Fruit fly (Drosophila melanogaster) whole organism, embryonic: Measurements from ENCODE around the gene CG31741.
A peak's percentile ranks its signal among the peaks of the same experiment; 100 is the strongest.

Experiments used
- ATbp ChIP-seq: fragments of 200-800 bp; sonication (Bioruptor generic); optimal IDR thresholded peaks from 2 replicates; lab custom pipeline; 2017; ENCODE audit warnings: missing biosample characterization, mild to moderate bottlenecking, missing genetic modification characterization, missing genetic modification reagents
- Adf1 ChIP-seq: fragments of 200-800 bp; sonication (Bioruptor generic); IDR thresholded peaks from 2 replicates; pipeline ENCODE4 v1.3.6; 2022; ENCODE audit warnings: missing biosample characterization, missing genetic modification characterization
- Bgb ChIP-seq: fragments of 200-800 bp; sonication (Bioruptor generic); IDR thresholded peaks from 2 replicates; pipeline ENCODE4 v1.3.6; 2022; ENCODE audit warnings: missing biosample characterization, missing genetic modification characterization; ENCODE audit not compliant: partially characterized antibody
- CG10431 ChIP-seq: fragments of 200-800 bp; sonication (Bioruptor generic); optimal IDR thresholded peaks from 3 replicates; lab custom pipeline; 2018; ENCODE audit warnings: missing biosample characterization, mild to moderate bottlenecking, missing genetic modification characterization
- CG11456 ChIP-seq: fragments of 200-800 bp; sonication (Bioruptor generic); IDR thresholded peaks from 3 replicates; pipeline ENCODE4 v1.3.6; 2022; ENCODE audit warnings: missing biosample characterization, missing genetic modification characterization
- CG12104 ChIP-seq: fragments of 200-800 bp; sonication (Bioruptor generic); optimal IDR thresholded peaks from 3 replicates; lab custom pipeline; 2016; ENCODE audit warnings: missing biosample characterization, missing genetic modification characterization
- CG13624 ChIP-seq: fragments of 200-800 bp; sonication (Bioruptor generic); optimal IDR thresholded peaks from 2 replicates; lab custom pipeline; 2016; ENCODE audit warnings: missing biosample characterization, missing genetic modification characterization
- CG1529 ChIP-seq: fragments of 200-800 bp; sonication (Bioruptor generic); optimal IDR thresholded peaks from 3 replicates; lab custom pipeline; 2018; ENCODE audit warnings: missing biosample characterization, missing genetic modification characterization
- CG1602 ChIP-seq: fragments of 200-800 bp; sonication (Bioruptor generic); optimal IDR thresholded peaks from 3 replicates; lab custom pipeline; 2016; ENCODE audit warnings: missing biosample characterization, missing genetic modification characterization
- CG16779 ChIP-seq: fragments of 200-800 bp; sonication (Bioruptor generic); IDR thresholded peaks from 2 replicates; pipeline ENCODE4 v1.3.6; 2022; ENCODE audit warnings: missing biosample characterization, missing genetic modification characterization
- CG16815 ChIP-seq: fragments of 200-800 bp; sonication (Bioruptor generic); optimal IDR thresholded peaks from 3 replicates; lab custom pipeline; 2017; ENCODE audit warnings: missing biosample characterization, mild to moderate bottlenecking, missing genetic modification characterization
- CG17186 ChIP-seq: fragments of 200-800 bp; sonication (Bioruptor generic); optimal IDR thresholded peaks from 3 replicates; lab custom pipeline; 2017; ENCODE audit warnings: missing biosample characterization, missing genetic modification reagents, missing genetic modification characterization
- CG18262 ChIP-seq: fragments of 200-800 bp; optimal IDR thresholded peaks from 3 replicates; lab custom pipeline; 2019; ENCODE audit warnings: missing biosample characterization, mild to moderate bottlenecking, missing genetic modification characterization, moderate library complexity
- CG18599 ChIP-seq: fragments of 200-800 bp; sonication (Bioruptor generic); optimal IDR thresholded peaks from 3 replicates; lab custom pipeline; 2017; ENCODE audit warnings: missing biosample characterization, missing genetic modification characterization, mild to moderate bottlenecking, moderate library complexity, missing genetic modification reagents
- CG3281 ChIP-seq: fragments of 200-800 bp; sonication (Bioruptor generic); optimal IDR thresholded peaks from 3 replicates; lab custom pipeline; 2017; ENCODE audit warnings: missing biosample characterization, mild to moderate bottlenecking, missing genetic modification characterization
- CG34376 ChIP-seq: fragments of 200-800 bp; sonication (Bioruptor generic); optimal IDR thresholded peaks from 2 replicates; lab custom pipeline; 2018; ENCODE audit warnings: missing biosample characterization, mild to moderate bottlenecking, missing genetic modification characterization
- CG6254 ChIP-seq: fragments of 200-800 bp; sonication (Bioruptor generic); optimal IDR thresholded peaks from 3 replicates; lab custom pipeline; 2017; ENCODE audit warnings: mild to moderate bottlenecking, missing biosample characterization, missing genetic modification reagents, missing genetic modification characterization
- CG7987 ChIP-seq: fragments of 200-800 bp; sonication (Bioruptor generic); optimal IDR thresholded peaks from 2 replicates; lab custom pipeline; 2018; ENCODE audit warnings: missing biosample characterization, mild to moderate bottlenecking, missing genetic modification characterization, moderate library complexity
- CG8359 ChIP-seq: fragments of 200-800 bp; sonication (Bioruptor generic); optimal IDR thresholded peaks from 2 replicates; lab custom pipeline; 2017; ENCODE audit warnings: missing biosample characterization, mild to moderate bottlenecking, missing genetic modification characterization, borderline replicate concordance
- CG8765 ChIP-seq: fragments of 200-800 bp; sonication (Bioruptor generic); IDR thresholded peaks from 2 replicates; pipeline ENCODE4 v1.3.6; 2022; ENCODE audit warnings: missing biosample characterization, missing genetic modification characterization
- Dbx ChIP-seq: fragments of 200-800 bp; sonication (Bioruptor generic); IDR thresholded peaks from 3 replicates; pipeline ENCODE4 v1.3.6; 2022; ENCODE audit warnings: missing biosample characterization, missing genetic modification characterization
- Fer2 ChIP-seq: fragments of 200-800 bp; sonication (Bioruptor generic); optimal IDR thresholded peaks from 2 replicates; lab custom pipeline; 2018; ENCODE audit warnings: missing biosample characterization, mild to moderate bottlenecking, missing genetic modification characterization, moderate library complexity
- HLH3B ChIP-seq: fragments of 200-800 bp; sonication (Bioruptor generic); IDR thresholded peaks from 2 replicates; pipeline ENCODE4 v1.3.6; 2022; ENCODE audit warnings: missing biosample characterization, missing genetic modification characterization
- Hmx ChIP-seq: fragments of 200-800 bp; sonication (Bioruptor generic); optimal IDR thresholded peaks from 2 replicates; lab custom pipeline; 2016; ENCODE audit warnings: missing biosample characterization, missing genetic modification characterization
- Hr51 ChIP-seq, 2 experiments: fragments of 200-800 bp; sonication (Bioruptor generic); optimal IDR thresholded peaks; 2 replicates in 1 of 2; 3 replicates in 1 of 2; lab custom pipeline; 2016 to 2018; ENCODE audit warnings: missing biosample characterization in 2 of 2, missing genetic modification characterization in 2 of 2, mild to moderate bottlenecking in 1 of 2, moderate library complexity in 1 of 2
- Hsf ChIP-seq: fragments of 200-800 bp; sonication (Bioruptor generic); optimal IDR thresholded peaks from 3 replicates; lab custom pipeline; 2016; ENCODE audit warnings: missing biosample characterization, missing genetic modification characterization
- Lpt ChIP-seq: fragments of >200 bp; optimal IDR thresholded peaks from 2 replicates; lab custom pipeline; 2018; ENCODE audit warnings: missing biosample characterization, missing genetic modification characterization
- Nf-YC ChIP-seq: fragments of 200-800 bp; optimal IDR thresholded peaks from 3 replicates; lab custom pipeline; 2019; ENCODE audit warnings: missing biosample characterization, mild to moderate bottlenecking, missing genetic modification characterization, moderate library complexity
- Ravus ChIP-seq: fragments of 200-800 bp; sonication (Bioruptor generic); IDR thresholded peaks from 2 replicates; pipeline ENCODE4 v1.3.6; 2022; ENCODE audit warnings: missing biosample characterization, missing genetic modification characterization
- cg ChIP-seq: fragments of 200-800 bp; sonication (Bioruptor generic); optimal IDR thresholded peaks from 3 replicates; lab custom pipeline; 2019; ENCODE audit warnings: missing biosample characterization, mild to moderate bottlenecking, missing genetic modification characterization, moderate library complexity
- dati ChIP-seq: fragments of 200-800 bp; sonication (Bioruptor generic); IDR thresholded peaks from 2 replicates; pipeline ENCODE4 v1.3.6; 2022; ENCODE audit warnings: missing biosample characterization, missing genetic modification characterization
- dmrt99B ChIP-seq: fragments of 200-800 bp; sonication (Bioruptor generic); optimal IDR thresholded peaks from 2 replicates; lab custom pipeline; 2018; ENCODE audit warnings: missing biosample characterization, mild to moderate bottlenecking, missing genetic modification characterization, moderate library complexity
- dysf ChIP-seq: fragments of 200-800 bp; sonication (Bioruptor generic); IDR thresholded peaks from 3 replicates; pipeline ENCODE4 v1.3.6; 2022; ENCODE audit warnings: missing biosample characterization, missing genetic modification characterization
- esg ChIP-seq: fragments of 200-800 bp; sonication (Bioruptor generic); conservative IDR thresholded peaks from 2 replicates; pipeline ENCODE4 v1.3.6; 2022; ENCODE audit warnings: missing biosample characterization, missing genetic modification characterization
- fd3F ChIP-seq: fragments of 200-800 bp; sonication (Bioruptor generic); optimal IDR thresholded peaks from 2 replicates; lab custom pipeline; 2018; ENCODE audit warnings: missing biosample characterization, mild to moderate bottlenecking, missing genetic modification characterization, moderate library complexity
- kah ChIP-seq: fragments of 200-800 bp; sonication (Bioruptor generic); optimal IDR thresholded peaks from 2 replicates; lab custom pipeline; 2018; ENCODE audit warnings: missing biosample characterization, mild to moderate bottlenecking, missing genetic modification characterization
- lbe ChIP-seq: fragments of 200-800 bp; sonication (Bioruptor generic); optimal IDR thresholded peaks from 2 replicates; lab custom pipeline; 2016; ENCODE audit warnings: missing biosample characterization, mild to moderate bottlenecking, missing genetic modification characterization
- nmo ChIP-seq: fragments of 200-800 bp; sonication (Bioruptor generic); optimal IDR thresholded peaks from 2 replicates; lab custom pipeline; 2018; ENCODE audit warnings: missing biosample characterization, mild to moderate bottlenecking, missing genetic modification characterization, moderate library complexity
- pb ChIP-seq: fragments of 200-800 bp; sonication (Bioruptor generic); optimal IDR thresholded peaks from 3 replicates; lab custom pipeline; 2016; ENCODE audit warnings: missing biosample characterization, missing genetic modification characterization
- pros ChIP-seq: fragments of 200-800 bp; sonication (Bioruptor generic); optimal IDR thresholded peaks from 3 replicates; lab custom pipeline; 2019; ENCODE audit warnings: missing biosample characterization, mild to moderate bottlenecking, missing genetic modification characterization, moderate library complexity
- pum ChIP-seq: fragments of 200-800 bp; sonication (Bioruptor generic); optimal IDR thresholded peaks from 2 replicates; lab custom pipeline; 2016; ENCODE audit warnings: missing biosample characterization, missing genetic modification characterization
- pzg ChIP-seq: fragments of 200-800 bp; sonication (Bioruptor generic); optimal IDR thresholded peaks from 3 replicates; lab custom pipeline; 2018; ENCODE audit warnings: missing biosample characterization, mild to moderate bottlenecking, missing genetic modification characterization, moderate library complexity
- shn ChIP-seq: fragments of 200-800 bp; sonication (Bioruptor generic); optimal IDR thresholded peaks from 3 replicates; lab custom pipeline; 2016; ENCODE audit warnings: missing biosample characterization, missing genetic modification characterization
- sima ChIP-seq: fragments of 200-800 bp; sonication (Bioruptor generic); optimal IDR thresholded peaks from 2 replicates; lab custom pipeline; 2016; ENCODE audit warnings: missing biosample characterization, missing genetic modification characterization
- sqz ChIP-seq: fragments of 200-800 bp; sonication (Bioruptor generic); optimal IDR thresholded peaks from 3 replicates; lab custom pipeline; 2018; ENCODE audit warnings: missing biosample characterization, mild to moderate bottlenecking, missing genetic modification characterization
- tll ChIP-seq, 2 experiments: fragments of 200-800 bp in 1 of 2; fragments of >200 bp in 1 of 2; sonication (Bioruptor generic) in 1 of 2; optimal IDR thresholded peaks; 2 replicates each; lab custom pipeline; 2017 to 2019; ENCODE audit warnings: missing biosample characterization in 2 of 2, missing genetic modification characterization in 2 of 2, mild to moderate bottlenecking in 1 of 2, moderate library complexity in 1 of 2
- toy ChIP-seq: fragments of 200-800 bp; sonication (Bioruptor generic); IDR thresholded peaks from 2 replicates; pipeline ENCODE4 v1.3.6; 2022; ENCODE audit warnings: missing biosample characterization, missing genetic modification characterization
- z ChIP-seq: fragments of 200-800 bp; sonication (Bioruptor generic); IDR thresholded peaks from 3 replicates; pipeline ENCODE4 v1.3.6; 2022; ENCODE audit warnings: missing biosample characterization, missing genetic modification characterization

The CG31741 gene

dm6 chr2L:18121367-18122230 lies 37.5 kb downstream of the CG31741 start (continued):
- TF ChIP-seq CG18599 (peak; percentile 72), tll (GFP tag; optimal IDR thresholded peaks at IDR 0.05; lab: Kevin White, UChicago) (no peak), CG17186 (GFP tag; lab: Kevin White, UChicago) (no peak), cg (no peak), CG8359 (no peak), fd3F (GFP tag; lab: Kevin White, UChicago) (no peak), Lpt (no peak), CG3281 (GFP tag; lab: Kevin White, UChicago) (peak; percentile 19), sqz (GFP tag; lab: Kevin White, UChicago) (no peak), pb (GFP tag; lab: Kevin White, UChicago) (peak; percentile 29), nmo (GFP tag; lab: Kevin White, UChicago) (peak; percentile 63), Hr51 (GFP tag; optimal IDR thresholded peaks at IDR 0.05; lab: Kevin White, UChicago) (peak in 1 of 2 experiments; percentile 42), toy (GFP tag; lab: Robert Waterston, UW) (no peak), Dbx (0 out of 3 replicates have a peak, but pooled peaks have one; percentile 10), esg (peak; percentile 34; the same call in 1 of the 2 replicates), CG18262 (tag; lab: Kevin White, UChicago) (peak; percentile 35), CG12104 (GFP tag; lab: Kevin White, UChicago) (peak; percentile 31), CG1529 (GFP tag; lab: Kevin White, UChicago) (no peak), CG7987 (GFP tag; lab: Kevin White, UChicago) (no peak), CG13624 (GFP tag; lab: Kevin White, UChicago) (no peak), z (GFP tag; lab: Robert Waterston, UW) (no peak), HLH3B (GFP tag; lab: Robert Waterston, UW) (peak; percentile 50; the same call in 1 of the 2 replicates), pzg (GFP tag; lab: Kevin White, UChicago) (no peak), ATbp (GFP tag; lab: Kevin White, UChicago) (peak; percentile 45), Bgb (GFP tag; lab: Robert Waterston, UW) (no peak), shn (GFP tag; lab: Kevin White, UChicago) (peak; percentile 7), Hsf (GFP tag; lab: Kevin White, UChicago) (peak; percentile 57), Nf-YC (no peak), CG6254 (GFP tag; lab: Kevin White, UChicago) (peak; percentile 23), dysf (GFP tag; lab: Robert Waterston, UW) (peak; percentile 45; the same call in 2 of the 3 replicates), pros (GFP tag; lab: Kevin White, UChicago) (no peak), CG16779 (GFP tag; lab: Robert Waterston, UW) (no peak), CG16815 (GFP tag; lab: Kevin White, UChicago) (peak; percentile 5), CG8765 (GFP tag; lab: Robert Waterston, UW) (0 out of 2 replicates have a peak, but pooled peaks have one; percentile 24), kah (GFP tag; lab: Kevin White, UChicago) (no peak), CG11456 (no peak), Fer2 (tag; lab: Kevin White, UChicago) (no peak), lbe (GFP tag; lab: Kevin White, UChicago) (peak; percentile 78), Ravus (GFP tag; lab: Robert Waterston, UW) (no peak), dati (no peak), pum (GFP tag; lab: Kevin White, UChicago) (peak; percentile 29), CG10431 (no peak), CG34376 (GFP tag; lab: Kevin White, UChicago) (no peak), CG1602 (GFP tag; lab: Kevin White, UChicago) (peak; percentile 26), sima (GFP tag; lab: Kevin White, UChicago) (no peak), dmrt99B (peak; percentile 70), Hmx (GFP tag; lab: Kevin White, UChicago) (no peak), Adf1 (no peak)
